Worm (Caenorhabditis elegans): ENCODE results near the gene C09E8.6.

C09E8.6 gene

ce11 chrII:596702-597101 lies 40.4 kb downstream of the C09E8.6 start:
- TF ChIP-seq dao-5 (tag; optimal IDR thresholded peaks at IDR 0.05) (no peak), him-1 (tag; optimal IDR thresholded peaks at IDR 0.05) (no peak), W03F9.2 (tag; optimal IDR thresholded peaks at IDR 0.05) (no peak)

ce11 chrII:601305-601704 lies 45.0 kb downstream of the C09E8.6 start:
- no peak for TF ChIP-seq dao-5 (tag; optimal IDR thresholded peaks at IDR 0.05)
- TF ChIP-seq him-1 (tag; optimal IDR thresholded peaks at IDR 0.05), result no peak
- TF ChIP-seq W03F9.2 (tag; optimal IDR thresholded peaks at IDR 0.05), result no peak

ce11 chrII:602020-602419 lies 45.7 kb downstream of the C09E8.6 start, which contains the start of gene nhl-3:
TSS of gene nhl-3 (minus strand) at chrII:602120.
- TF ChIP-seq W03F9.2 (tag; optimal IDR thresholded peaks at IDR 0.05) (no peak), dao-5 (tag; optimal IDR thresholded peaks at IDR 0.05) (no peak), him-1 (tag; optimal IDR thresholded peaks at IDR 0.05) (no peak)

- TF ChIP-seq W03F9.2 (tag; optimal IDR thresholded peaks at IDR 0.05) (no peak), dao-5 (tag; optimal IDR thresholded peaks at IDR 0.05) (no peak), him-1 (tag; optimal IDR thresholded peaks at IDR 0.05) (no peak)
Observed at ce11 chrII:602969-603368, 46.7 kb downstream of the C09E8.6 start.

ce11 chrII:605267-605666 lies 49.0 kb downstream of the C09E8.6 start, which contains the start of gene W04H10.2:
TSS of gene W04H10.2 (plus strand) at chrII:605567.
- no peak for TF ChIP-seq dao-5 (tag; optimal IDR thresholded peaks at IDR 0.05)

- no peak for TF ChIP-seq him-1 (tag; optimal IDR thresholded peaks at IDR 0.05)
- TF ChIP-seq dao-5 (tag; optimal IDR thresholded peaks at IDR 0.05), result no peak
- TF ChIP-seq W03F9.2 (tag; optimal IDR thresholded peaks at IDR 0.05), result no peak
Observed at ce11 chrII:606033-606432, 49.7 kb downstream of the C09E8.6 start, which contains the start of gene W04H10.5. TSS of gene W04H10.5 (plus strand) at chrII:606333.

Data from whole organism, L4/young adult.